Fruit fly (Drosophila melanogaster) whole organism, embryonic: ENCODE results near the gene Iris.
A peak's percentile ranks its signal among the peaks of the same experiment; 100 is the strongest.

Experiments used
- Atf3 ChIP-seq: fragments of 200-800 bp; sonication (Bioruptor generic); optimal IDR thresholded peaks from 3 replicates; lab custom pipeline; 2016; ENCODE audit warnings: missing biosample characterization, missing genetic modification characterization
- B-H2 ChIP-seq: fragments of 200-800 bp; sonication (Bioruptor generic); optimal IDR thresholded peaks from 2 replicates; lab custom pipeline; 2018; ENCODE audit warnings: missing biosample characterization, mild to moderate bottlenecking, missing genetic modification characterization
- CG10147 ChIP-seq: fragments of 200-800 bp; sonication (Bioruptor generic); optimal IDR thresholded peaks from 2 replicates; lab custom pipeline; 2019; ENCODE audit warnings: missing biosample characterization, mild to moderate bottlenecking, missing genetic modification characterization, moderate library complexity
- CG10565 ChIP-seq: fragments of 200-800 bp; sonication (Bioruptor generic); optimal IDR thresholded peaks from 3 replicates; lab custom pipeline; 2016; ENCODE audit warnings: missing biosample characterization, mild to moderate bottlenecking, missing genetic modification characterization
- CG12155 ChIP-seq: fragments of 200-800 bp; sonication (Bioruptor generic); optimal IDR thresholded peaks from 3 replicates; lab custom pipeline; 2016; ENCODE audit warnings: missing biosample characterization, missing genetic modification characterization
- CG12299 ChIP-seq: fragments of 200-800 bp; sonication (Bioruptor generic); optimal IDR thresholded peaks from 2 replicates; lab custom pipeline; 2018; ENCODE audit warnings: missing biosample characterization, mild to moderate bottlenecking, missing genetic modification characterization
- CG15073 ChIP-seq: fragments of 200-800 bp; sonication (Bioruptor generic); optimal IDR thresholded peaks from 2 replicates; lab custom pipeline; 2016; ENCODE audit warnings: missing biosample characterization, missing genetic modification characterization
- CG1602 ChIP-seq: fragments of 200-800 bp; sonication (Bioruptor generic); optimal IDR thresholded peaks from 3 replicates; lab custom pipeline; 2016; ENCODE audit warnings: missing biosample characterization, missing genetic modification characterization
- CG1603 ChIP-seq: fragments of 200-800 bp; sonication (Bioruptor generic); optimal IDR thresholded peaks from 2 replicates; lab custom pipeline; 2019; ENCODE audit warnings: missing biosample characterization, mild to moderate bottlenecking, missing genetic modification characterization, moderate library complexity
- CG17568 ChIP-seq: fragments of 200-800 bp; sonication (Bioruptor generic); optimal IDR thresholded peaks from 2 replicates; lab custom pipeline; 2018; ENCODE audit warnings: missing biosample characterization, mild to moderate bottlenecking, missing genetic modification characterization, moderate library complexity
- CG17829 ChIP-seq: fragments of 200-800 bp; optimal IDR thresholded peaks from 2 replicates; lab custom pipeline; 2019; ENCODE audit warnings: missing biosample characterization, mild to moderate bottlenecking, missing genetic modification characterization, moderate library complexity
- CG18011 ChIP-seq: fragments of 200-800 bp; sonication (Bioruptor generic); optimal IDR thresholded peaks from 2 replicates; lab custom pipeline; 2017; ENCODE audit warnings: missing biosample characterization, missing genetic modification characterization, mild to moderate bottlenecking, moderate library complexity, missing genotype
- CG32772 ChIP-seq: fragments of 200-800 bp; sonication (Bioruptor generic); IDR thresholded peaks from 2 replicates; pipeline ENCODE4 v1.3.6; 2022; ENCODE audit warnings: missing biosample characterization, missing genetic modification characterization
- CG4282 ChIP-seq: fragments of 200-800 bp; sonication (Bioruptor generic); optimal IDR thresholded peaks from 2 replicates; lab custom pipeline; 2016; ENCODE audit warnings: missing biosample characterization, missing genetic modification characterization
- CG5245 ChIP-seq: fragments of 200-800 bp; sonication (Bioruptor generic); optimal IDR thresholded peaks from 3 replicates; lab custom pipeline; 2016; ENCODE audit warnings: missing biosample characterization, missing genetic modification characterization
- CG7786 ChIP-seq: fragments of 200-800 bp; sonication (Bioruptor generic); optimal IDR thresholded peaks from 2 replicates; lab custom pipeline; 2016; ENCODE audit warnings: missing biosample characterization, missing genetic modification characterization
- CG7987 ChIP-seq: fragments of 200-800 bp; sonication (Bioruptor generic); optimal IDR thresholded peaks from 2 replicates; lab custom pipeline; 2018; ENCODE audit warnings: missing biosample characterization, mild to moderate bottlenecking, missing genetic modification characterization, moderate library complexity
- CHES-1-like ChIP-seq: fragments of 200-800 bp; sonication (Bioruptor generic); optimal IDR thresholded peaks from 2 replicates; lab custom pipeline; 2016; ENCODE audit warnings: missing biosample characterization, missing genetic modification characterization
- Camta ChIP-seq: fragments of 200-800 bp; sonication (Bioruptor generic); optimal IDR thresholded peaks from 2 replicates; lab custom pipeline; 2016; ENCODE audit warnings: missing biosample characterization, missing genetic modification characterization
- CoRest ChIP-seq: fragments of 200-800 bp; sonication (Bioruptor generic); optimal IDR thresholded peaks from 3 replicates; lab custom pipeline; 2018; ENCODE audit warnings: missing biosample characterization, mild to moderate bottlenecking, missing genetic modification characterization, moderate library complexity
- Deaf1 ChIP-seq: fragments of 200-800 bp; optimal IDR thresholded peaks from 3 replicates; lab custom pipeline; 2019; ENCODE audit warnings: missing biosample characterization, mild to moderate bottlenecking, missing genetic modification characterization, moderate library complexity
- Dp ChIP-seq: fragments of 200-800 bp; sonication (Bioruptor generic); optimal IDR thresholded peaks from 2 replicates; lab custom pipeline; 2018; ENCODE audit warnings: missing biosample characterization, mild to moderate bottlenecking, missing genetic modification characterization, moderate library complexity
- Hmr ChIP-seq: fragments of 200-800 bp; sonication (Bioruptor generic); optimal IDR thresholded peaks from 3 replicates; lab custom pipeline; 2017; ENCODE audit warnings: mild to moderate bottlenecking, missing biosample characterization, missing genetic modification reagents, missing genetic modification characterization
- Max ChIP-seq: fragments of 200-800 bp; sonication (Bioruptor generic); optimal IDR thresholded peaks from 2 replicates; lab custom pipeline; 2016; ENCODE audit warnings: missing biosample characterization, mild to moderate bottlenecking, missing genetic modification characterization
- Med ChIP-seq: fragments of 200-800 bp; sonication (Bioruptor generic); peaks from one replicate; lab custom pipeline; 2016; ENCODE audit warnings: missing biosample characterization, missing genetic modification characterization, mild to moderate bottlenecking, inconsistent platforms, moderate library complexity
- PHDP ChIP-seq: fragments of 200-800 bp; sonication (Bioruptor generic); optimal IDR thresholded peaks from 3 replicates; lab custom pipeline; 2018; ENCODE audit warnings: missing biosample characterization, mild to moderate bottlenecking, missing genetic modification characterization, moderate library complexity
- Poxn ChIP-seq: fragments of 200-800 bp; sonication (Bioruptor generic); IDR thresholded peaks from 2 replicates; pipeline ENCODE4 v1.3.6; 2022; ENCODE audit warnings: missing biosample characterization, missing genetic modification characterization
- Ssrp ChIP-seq: fragments of 200-800 bp; sonication (Bioruptor generic); optimal IDR thresholded peaks from 2 replicates; lab custom pipeline; 2018; ENCODE audit warnings: missing biosample characterization, mild to moderate bottlenecking, missing genetic modification characterization, moderate library complexity
- Taf1 ChIP-seq: fragments of 200-800 bp; sonication (Bioruptor generic); IDR thresholded peaks from 2 replicates; pipeline ENCODE4 v1.3.6; 2022; ENCODE audit warnings: missing biosample characterization, missing genetic modification characterization
- Xbp1 ChIP-seq: fragments of 200-800 bp; sonication (Bioruptor generic); optimal IDR thresholded peaks from 3 replicates; lab custom pipeline; 2016; ENCODE audit warnings: missing biosample characterization, mild to moderate bottlenecking, missing genetic modification characterization
- ase ChIP-seq: fragments of 200-800 bp; sonication (Bioruptor generic); IDR thresholded peaks from 3 replicates; pipeline ENCODE4 v1.3.6; 2022; ENCODE audit warnings: missing biosample characterization, missing genetic modification characterization
- corto ChIP-seq: fragments of 200-800 bp; sonication (Bioruptor generic); optimal IDR thresholded peaks from 2 replicates; lab custom pipeline; 2016; ENCODE audit warnings: missing biosample characterization, mild to moderate bottlenecking, missing genetic modification characterization, moderate library complexity
- da ChIP-seq: fragments of 200-800 bp; sonication (Bioruptor generic); optimal IDR thresholded peaks from 2 replicates; lab custom pipeline; 2016; ENCODE audit warnings: missing biosample characterization, missing genetic modification characterization
- fd64A ChIP-seq: fragments of 200-800 bp; sonication (Bioruptor generic); optimal IDR thresholded peaks from 3 replicates; lab custom pipeline; 2018; ENCODE audit warnings: missing biosample characterization, mild to moderate bottlenecking, missing genetic modification characterization
- fd96Cb ChIP-seq: fragments of 200-800 bp; sonication (Bioruptor generic); optimal IDR thresholded peaks from 2 replicates; lab custom pipeline; 2018; ENCODE audit warnings: missing biosample characterization, mild to moderate bottlenecking, missing genetic modification characterization, moderate library complexity
- gsb-n ChIP-seq: fragments of 200-800 bp; sonication (Bioruptor generic); optimal IDR thresholded peaks from 3 replicates; lab custom pipeline; 2018; ENCODE audit warnings: missing biosample characterization, mild to moderate bottlenecking, missing genetic modification characterization
- hb ChIP-seq: fragments of 200-800 bp; sonication (Bioruptor generic); IDR thresholded peaks from 3 replicates; pipeline ENCODE4 v1.3.6; 2022; ENCODE audit warnings: missing biosample characterization, missing genetic modification characterization; ENCODE audit not compliant: partially characterized antibody
- hbn ChIP-seq: fragments of 200-800 bp; sonication (Bioruptor generic); IDR thresholded peaks from 2 replicates; pipeline ENCODE4 v1.3.6; 2022; ENCODE audit warnings: missing biosample characterization, missing genetic modification characterization; ENCODE audit not compliant: partially characterized antibody
- inv ChIP-seq: fragments of 200-800 bp; sonication (Bioruptor generic); IDR thresholded peaks from 2 replicates; pipeline ENCODE4 v1.3.6; 2022; ENCODE audit warnings: missing biosample characterization, missing genetic modification characterization; ENCODE audit not compliant: partially characterized antibody
- jing ChIP-seq: fragments of 200-800 bp; sonication (Bioruptor generic); optimal IDR thresholded peaks from 2 replicates; lab custom pipeline; 2018; ENCODE audit warnings: missing biosample characterization, mild to moderate bottlenecking, missing genetic modification characterization
- lmd ChIP-seq: fragments of 200-800 bp; sonication (Bioruptor generic); IDR thresholded peaks from 2 replicates; pipeline ENCODE4 v1.3.6; 2022; ENCODE audit warnings: missing biosample characterization, missing genetic modification characterization
- nmo ChIP-seq: fragments of 200-800 bp; sonication (Bioruptor generic); optimal IDR thresholded peaks from 2 replicates; lab custom pipeline; 2018; ENCODE audit warnings: missing biosample characterization, mild to moderate bottlenecking, missing genetic modification characterization, moderate library complexity
- nom ChIP-seq: fragments of 200-800 bp; sonication (Bioruptor generic); optimal IDR thresholded peaks from 2 replicates; lab custom pipeline; 2017; ENCODE audit warnings: missing biosample characterization, missing genetic modification characterization, mild to moderate bottlenecking, moderate library complexity, missing genetic modification reagents
- org-1 ChIP-seq: fragments of 200-800 bp; sonication (Bioruptor generic); optimal IDR thresholded peaks from 2 replicates; lab custom pipeline; 2017; ENCODE audit warnings: missing biosample characterization, missing genetic modification characterization
- ranshi ChIP-seq: fragments of 200-800 bp; sonication (Bioruptor generic); IDR thresholded peaks from 2 replicates; pipeline ENCODE4 v1.3.6; 2022; ENCODE audit warnings: missing biosample characterization, missing genetic modification characterization
- tap ChIP-seq: fragments of 200-800 bp; optimal IDR thresholded peaks from 3 replicates; lab custom pipeline; 2019; ENCODE audit warnings: missing biosample characterization, mild to moderate bottlenecking, missing genetic modification characterization, moderate library complexity
- zen ChIP-seq: fragments of 200-800 bp; sonication (Bioruptor generic); optimal IDR thresholded peaks from 3 replicates; lab custom pipeline; 2018; ENCODE audit warnings: missing biosample characterization, mild to moderate bottlenecking, missing genetic modification characterization, moderate library complexity

Iris gene

DNA sequence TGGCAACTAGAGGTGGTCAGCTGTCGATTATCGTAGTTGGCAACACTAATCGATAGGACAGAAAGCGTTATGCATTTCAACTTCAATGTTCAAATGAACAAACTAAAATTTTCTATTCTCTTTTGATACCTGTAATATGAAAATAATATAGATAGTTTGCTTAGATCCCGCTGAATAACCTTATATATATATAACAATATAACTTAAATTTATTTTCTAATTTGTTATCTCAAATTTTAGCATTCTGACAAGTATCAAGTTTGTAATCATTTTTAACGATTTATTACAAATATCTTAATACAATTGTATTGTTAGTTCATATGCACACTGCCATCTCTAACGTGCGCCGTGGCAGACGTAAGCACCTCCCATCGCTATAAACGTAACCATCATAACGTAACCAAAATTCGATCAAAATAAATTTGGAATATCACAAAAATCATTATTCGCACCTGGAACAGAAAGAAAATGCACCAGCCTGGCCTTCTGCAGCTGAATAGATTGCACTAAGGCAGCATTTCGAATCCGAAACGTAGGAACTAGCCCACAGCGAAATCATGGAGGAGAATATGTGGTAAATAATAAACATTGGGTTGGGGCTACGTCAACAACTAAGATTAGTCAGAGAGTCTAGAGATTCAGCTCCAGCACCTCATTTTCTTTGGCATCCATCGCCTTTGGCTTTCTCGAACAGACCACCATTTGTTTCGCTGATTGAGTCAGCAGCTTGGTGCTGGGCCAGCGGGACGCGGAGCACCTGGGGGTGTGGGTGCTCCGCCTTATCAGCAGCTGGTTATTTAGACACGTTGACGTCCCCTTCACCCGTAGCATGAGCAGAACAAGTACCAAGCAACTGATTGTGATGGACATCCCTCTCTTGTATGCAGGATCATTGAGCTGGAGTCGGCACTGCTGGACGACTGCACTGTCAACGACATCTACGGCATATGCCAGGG, 4.7 kb downstream of the Iris start, which contains the start of the genes Pino and TBC1D23 (continued):
- TF ChIP-seq corto (GFP tag; lab: Kevin White, UChicago): peak; percentile 32
- TF ChIP-seq CG18011: peak; percentile 15
- peak; percentile 24 for TF ChIP-seq CG7786
- TF ChIP-seq fd64A: no peak
- TF ChIP-seq ase (GFP tag; lab: Robert Waterston, UW): no peak
- peak; percentile 71; the same call in 1 of the 2 replicates for TF ChIP-seq ranshi
- peak; percentile 33 for TF ChIP-seq tap
- TF ChIP-seq Ssrp: peak; percentile 76
- TF ChIP-seq CG4282 (GFP tag; lab: Kevin White, UChicago): no peak
- peak; percentile 6 for TF ChIP-seq CG1603 (tag; lab: Kevin White, UChicago)
- TF ChIP-seq Atf3 (GFP tag; lab: Kevin White, UChicago): peak; percentile 13
- no peak for TF ChIP-seq CG7987 (GFP tag; lab: Kevin White, UChicago)
- peak; percentile 73 for TF ChIP-seq lmd (GFP tag; lab: Robert Waterston, UW)
- peak; percentile 56 for TF ChIP-seq CG32772 (GFP tag; lab: Robert Waterston, UW)
- peak; percentile 71 for TF ChIP-seq PHDP (tag; lab: Kevin White, UChicago)
- TF ChIP-seq B-H2: peak; percentile 57
- no peak for TF ChIP-seq jing (GFP tag; lab: Kevin White, UChicago)
- peak; percentile 29 for TF ChIP-seq Max (GFP tag; lab: Kevin White, UChicago)
- 0 out of 2 replicates have a peak, but pooled peaks have one; percentile 42 for TF ChIP-seq Taf1 (GFP tag; lab: Robert Waterston, UW)
- peak; percentile 88 for TF ChIP-seq CoRest (tag; lab: Kevin White, UChicago)
- TF ChIP-seq CG5245 (GFP tag; lab: Kevin White, UChicago): peak; percentile 49
- TF ChIP-seq nom: no peak
- peak; percentile 61 for TF ChIP-seq zen (tag; lab: Kevin White, UChicago)
- no peak for TF ChIP-seq CG10565 (GFP tag; lab: Kevin White, UChicago)
- peak; percentile 26 for TF ChIP-seq Camta (GFP tag; lab: Kevin White, UChicago)
- TF ChIP-seq fd96Cb (tag; lab: Kevin White, UChicago): peak; percentile 63
- peak; percentile 72 for TF ChIP-seq CG12155 (GFP tag; lab: Kevin White, UChicago)
- peak; percentile 75 for TF ChIP-seq CG1602
- peak; percentile 78 for TF ChIP-seq CG17829 (tag; lab: Kevin White, UChicago)
- peak; percentile 48 for TF ChIP-seq hbn (GFP tag; lab: Robert Waterston, UW)
- peak; percentile 24 for TF ChIP-seq Deaf1
- peak; percentile 44 for TF ChIP-seq gsb-n
- peak; percentile 80 for TF ChIP-seq Xbp1
- TF ChIP-seq CG17568 (GFP tag; lab: Kevin White, UChicago): no peak
- no peak for TF ChIP-seq da
- TF ChIP-seq Hmr (GFP tag; lab: Kevin White, UChicago): peak; percentile 79
- peak; percentile 36 for TF ChIP-seq CG10147
- no peak for TF ChIP-seq Poxn (GFP tag; lab: Robert Waterston, UW)
- peak; percentile 21 for TF ChIP-seq org-1
- TF ChIP-seq inv (GFP tag; lab: Robert Waterston, UW): peak; percentile 53
- no peak for TF ChIP-seq CHES-1-like
- peak; percentile 88 for TF ChIP-seq Med (GFP tag; lab: Kevin White, UChicago)
- TF ChIP-seq Dp (GFP tag; lab: Kevin White, UChicago): peak; percentile 5
- 0 out of 3 replicates have a peak, but pooled peaks have one; percentile 45 for TF ChIP-seq hb (GFP tag; lab: Robert Waterston, UW)
- peak; percentile 89 for TF ChIP-seq nmo
- no peak for TF ChIP-seq CG15073 (GFP tag; lab: Kevin White, UChicago)
- TF ChIP-seq CG12299 (tag; lab: Kevin White, UChicago): peak; percentile 49
